Worm (Caenorhabditis elegans) whole organism, L4 larva: Measurements from ENCODE around the gene vps-29.
A peak's percentile ranks its signal among the peaks of the same experiment; 100 is the strongest.

ENCODE experiments used
- Y75B8A.6 ChIP-seq: fragments of 200-800 bp; sonication (Bioruptor generic); IDR thresholded peaks from 2 replicates; pipeline ENCODE4 v1.3.6; 2022; ENCODE audit warnings: missing genetic modification reagents, missing genetic modification characterization, missing compliant biosample characterization
- ceh-28 ChIP-seq: fragments of 150-350 bp; optimal IDR thresholded peaks from 2 replicates; lab custom pipeline; 2014; ENCODE audit warnings: missing biosample characterization, missing genetic modification reagents, missing genetic modification characterization
- fkh-10 ChIP-seq: fragments of 150-350 bp; optimal IDR thresholded peaks from 2 replicates; lab custom pipeline; 2014; ENCODE audit warnings: missing biosample characterization, missing genetic modification reagents, missing genetic modification characterization
- lim-7 ChIP-seq: fragments of 200-800 bp; sonication (Bioruptor generic); IDR thresholded peaks from 2 replicates; pipeline ENCODE4 v1.3.6; 2022; ENCODE audit warnings: missing genetic modification characterization, missing compliant biosample characterization
- nhr-102 ChIP-seq: sonication (generic microtip); optimal IDR thresholded peaks from 2 replicates; lab custom pipeline; 2016; ENCODE audit warnings: mild to moderate bottlenecking, missing genetic modification characterization, moderate library complexity, missing compliant biosample characterization
- nhr-237 ChIP-seq: sonication (generic microtip); optimal IDR thresholded peaks from 2 replicates; lab custom pipeline; 2017; ENCODE audit warnings: missing biosample characterization, missing genetic modification characterization
- skn-1 ChIP-seq: fragments of 150-350 bp; optimal IDR thresholded peaks from 2 replicates; lab custom pipeline; 2014; ENCODE audit warnings: missing biosample characterization, missing genetic modification characterization
- unc-62 ChIP-seq, 3 experiments: fragments of 150-350 bp in 1 of 3; sonication (generic microtip); optimal IDR thresholded peaks in 2 of 3; peaks in 1 of 3; 1 replicate in 1 of 3; 2 replicates in 2 of 3; lab custom pipeline; 2014 to 2017; ENCODE audit warnings: missing biosample characterization in 3 of 3, missing genetic modification characterization in 3 of 3, missing genetic modification reagents in 3 of 3, missing genotype in 1 of 3
- vab-7 ChIP-seq: fragments of 200-800 bp; sonication (Bioruptor generic); IDR thresholded peaks from 2 replicates; pipeline ENCODE4 v1.3.6; 2022; ENCODE audit warnings: missing genetic modification reagents, missing genetic modification characterization, missing compliant biosample characterization

- peak; percentile 74 for TF ChIP-seq ceh-28 (tag; lab: Kevin White, UChicago)
- peak in 1 of 2 experiments; percentile 99 for TF ChIP-seq unc-62 (GFP tag; optimal IDR thresholded peaks at IDR 0.05 in 1 of 2; lab: Kevin White, UChicago)
- TF ChIP-seq unc-62 (tag; optimal IDR thresholded peaks at IDR 0.05; lab: Kevin White, UChicago): no peak
- no peak for TF ChIP-seq nhr-237 (tag; lab: Kevin White, UChicago)
- peak; percentile 79 for TF ChIP-seq nhr-102 (tag; lab: Kevin White, UChicago)
- TF ChIP-seq fkh-10 (GFP tag; lab: Kevin White, UChicago): peak; percentile 76
- TF ChIP-seq skn-1 (tag; lab: Kevin White, UChicago): no peak
- TF ChIP-seq Y75B8A.6 (GFP tag; lab: Robert Waterston, UW): no peak
- 0 out of 2 replicates have a peak, but pooled peaks have one; percentile 41 for TF ChIP-seq vab-7 (GFP tag; lab: Robert Waterston, UW)
- TF ChIP-seq lim-7 (GFP tag; lab: Robert Waterston, UW): no peak
Observed at ce11 chrIII:10096525-10096972, 16.3 kb downstream of the vps-29 start.
